Fruit fly (Drosophila melanogaster): Measurements from ENCODE around the gene Hand.

DNA sequence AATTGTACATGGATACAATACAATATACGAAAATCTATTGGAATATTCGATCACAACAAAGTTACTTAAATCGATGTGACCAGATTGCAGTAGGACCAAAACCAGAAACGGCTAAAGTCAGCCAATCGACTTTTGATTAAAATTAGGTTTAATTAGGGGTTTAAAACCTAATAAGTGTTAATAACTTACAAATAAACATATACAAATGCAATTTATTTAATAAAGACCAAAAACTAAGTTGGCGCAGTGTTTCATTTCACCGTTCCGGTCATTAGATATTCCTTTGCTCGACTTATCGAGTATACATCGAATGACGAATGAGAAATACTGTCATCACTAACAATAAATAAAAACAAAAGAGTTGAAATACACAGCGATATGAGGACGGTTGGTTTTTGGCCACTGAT is 44.7 kb downstream of the Hand start, which contains the start of the genes bsk and CG31717:
- TF ChIP-seq EcR (GFP tag; optimal IDR thresholded peaks at IDR 0.05) (peak; percentile 43), fd96Ca (GFP tag; IDR thresholded peaks at IDR 0.05) (no peak), D1 (tag; optimal IDR thresholded peaks at IDR 0.05) (no peak)

All from whole organism, pupa.